Worm (Caenorhabditis elegans): Measurements from ENCODE around the gene ckb-3.

The ckb-3 gene

ce11 chrIII:4378600-4379293, 8.1 kb downstream of the ckb-3 start (continued):
- TF ChIP-seq nhr-232 (tag; optimal IDR thresholded peaks at IDR 0.05), result peak; percentile 55
- peak; percentile 34 for TF ChIP-seq F13H6.1 (tag; optimal IDR thresholded peaks at IDR 0.05)
- TF ChIP-seq fkh-6 (tag; optimal IDR thresholded peaks at IDR 0.05), result peak; percentile 63

ce11 chrIII:4379717-4380116, 9.0 kb downstream of the ckb-3 start, which contains the start of gene B0284.3:
TSS of gene B0284.3 (minus strand) at chrIII:4379817.
- TF ChIP-seq hlh-13 (GFP tag; optimal IDR thresholded peaks at IDR 0.05), result no peak

- no peak for TF ChIP-seq hlh-15 (tag; optimal IDR thresholded peaks at IDR 0.05)
- peak; percentile 31 for TF ChIP-seq nfya-1 (tag; optimal IDR thresholded peaks at IDR 0.05)
- TF ChIP-seq npax-4 (tag; optimal IDR thresholded peaks at IDR 0.05), result no peak
- no peak for TF ChIP-seq ztf-16 (tag; optimal IDR thresholded peaks at IDR 0.05)
- no peak for TF ChIP-seq pag-3 (tag; optimal IDR thresholded peaks at IDR 0.05; ENCODE audit: borderline replicate concordance)
- no peak for TF ChIP-seq fkh-10 (GFP tag; optimal IDR thresholded peaks at IDR 0.05)
- no peak for TF ChIP-seq sdc-2 (tag; optimal IDR thresholded peaks at IDR 0.05)
- TF ChIP-seq odd-2 (tag; optimal IDR thresholded peaks at IDR 0.05), result no peak
- TF ChIP-seq ceh-31 (tag; optimal IDR thresholded peaks at IDR 0.05), result peak; percentile 60
- TF ChIP-seq hlh-6 (tag; optimal IDR thresholded peaks at IDR 0.05), result no peak
- no peak for TF ChIP-seq rnt-1 (tag; optimal IDR thresholded peaks at IDR 0.05)
- TF ChIP-seq F13H6.1 (tag; optimal IDR thresholded peaks at IDR 0.05), result no peak
- peak; percentile 24 for TF ChIP-seq sox-2 (GFP tag; IDR thresholded peaks at IDR 0.05)
- no peak for TF ChIP-seq ceh-48 (tag; optimal IDR thresholded peaks at IDR 0.05)
- TF ChIP-seq ets-4 (tag; optimal IDR thresholded peaks at IDR 0.05), result no peak
- no peak for TF ChIP-seq pqm-1 (tag; optimal IDR thresholded peaks at IDR 0.05)
- TF ChIP-seq gmeb-2 (tag; optimal IDR thresholded peaks at IDR 0.05), result no peak
- no peak for TF ChIP-seq dmd-4 (tag; optimal IDR thresholded peaks at IDR 0.05; ENCODE audit: borderline replicate concordance)
- peak; percentile 60 for TF ChIP-seq unc-42 (tag; optimal IDR thresholded peaks at IDR 0.05)
Observed at ce11 chrIII:4380835-4381234, 10.2 kb downstream of the ckb-3 start.

- TF ChIP-seq hlh-30 (tag; optimal IDR thresholded peaks at IDR 0.05; ENCODE audit: insufficient read depth), result no peak
- TF ChIP-seq elt-4 (tag; optimal IDR thresholded peaks at IDR 0.05), result no peak
- TF ChIP-seq F13H6.1 (tag; optimal IDR thresholded peaks at IDR 0.05), result no peak
- no peak for TF ChIP-seq sox-4 (tag; optimal IDR thresholded peaks at IDR 0.05)
- TF ChIP-seq ceh-2 (tag; optimal IDR thresholded peaks at IDR 0.05), result no peak
- no peak for TF ChIP-seq ceh-18 (tag; optimal IDR thresholded peaks at IDR 0.05)
- no peak for TF ChIP-seq gmeb-2 (tag; optimal IDR thresholded peaks at IDR 0.05)
- no peak for TF ChIP-seq pax-1 (tag; optimal IDR thresholded peaks at IDR 0.05)
- no peak for TF ChIP-seq sdc-2 (tag; optimal IDR thresholded peaks at IDR 0.05)
Observed at ce11 chrIII:4381343-4381742, 10.7 kb downstream of the ckb-3 start, which contains the start of gene pals-27. TSS of gene pals-27 (plus strand) at chrIII:4381643.

ce11 chrIII:4382118-4382517, 11.4 kb downstream of the ckb-3 start:
- TF ChIP-seq fkh-10 (GFP tag; optimal IDR thresholded peaks at IDR 0.05), result no peak
- TF ChIP-seq nfya-1 (tag; optimal IDR thresholded peaks at IDR 0.05), result peak; percentile 76
- no peak for TF ChIP-seq dve-1 (tag; optimal IDR thresholded peaks at IDR 0.05)

ce11 chrIII:4384487-4384886, 13.8 kb downstream of the ckb-3 start, which contains the start of gene pals-28:
TSS of gene pals-28 (plus strand) at chrIII:4384787.
- no peak for TF ChIP-seq ceh-24 (tag; optimal IDR thresholded peaks at IDR 0.05)
- TF ChIP-seq C08G9.2 (tag; optimal IDR thresholded peaks at IDR 0.05), result no peak
- TF ChIP-seq hlh-8 (tag; optimal IDR thresholded peaks at IDR 0.05), result no peak
- TF ChIP-seq hlh-13 (GFP tag; optimal IDR thresholded peaks at IDR 0.05), result no peak
- TF ChIP-seq hlh-15 (tag; optimal IDR thresholded peaks at IDR 0.05), result no peak
- TF ChIP-seq ceh-34 (tag; optimal IDR thresholded peaks at IDR 0.05), result no peak
- no peak for TF ChIP-seq gmeb-2 (tag; optimal IDR thresholded peaks at IDR 0.05)
- no peak for TF ChIP-seq unc-42 (tag; optimal IDR thresholded peaks at IDR 0.05)
- no peak for TF ChIP-seq Y22D7AL.16 (tag; optimal IDR thresholded peaks at IDR 0.05)
- no peak for TF ChIP-seq odd-2 (tag; optimal IDR thresholded peaks at IDR 0.05)
- TF ChIP-seq F13H6.1 (tag; optimal IDR thresholded peaks at IDR 0.05), result no peak
- no peak for TF ChIP-seq hlh-30 (tag; optimal IDR thresholded peaks at IDR 0.05; ENCODE audit: insufficient read depth)
- no peak for TF ChIP-seq fax-1 (tag; optimal IDR thresholded peaks at IDR 0.05)
- TF ChIP-seq sdc-2 (tag; optimal IDR thresholded peaks at IDR 0.05), result no peak
- TF ChIP-seq syd-9 (tag; optimal IDR thresholded peaks at IDR 0.05), result no peak
- TF ChIP-seq ceh-9 (tag; optimal IDR thresholded peaks at IDR 0.05), result no peak
- no peak for TF ChIP-seq che-1 (tag; optimal IDR thresholded peaks at IDR 0.05)
- no peak for TF ChIP-seq pha-2 (tag; optimal IDR thresholded peaks at IDR 0.05)

All from whole organism, late embryonic.